Worm (Caenorhabditis elegans): ENCODE data around the gene C24A8.6.

ce11 chrX:4371413-4371812 is 39.2 kb upstream of the C24A8.6 start, which contains the start of gene R160.13:
- TF ChIP-seq unc-62 (GFP tag; optimal IDR thresholded peaks at IDR 0.05) (no peak), lin-13 (tag; optimal IDR thresholded peaks at IDR 0.05) (no peak)
